Worm (Caenorhabditis elegans) whole organism, L2 larva: Measurements from ENCODE around the gene frm-7.

Experiments
- C34F6.9 ChIP-seq: fragments of 150-350 bp; optimal IDR thresholded peaks from 2 replicates; lab custom pipeline; 2014; ENCODE audit warnings: missing biosample characterization, missing genetic modification characterization
- F13H6.1 ChIP-seq: sonication (generic microtip); optimal IDR thresholded peaks from 2 replicates; lab custom pipeline; 2016; ENCODE audit warnings: missing genetic modification characterization, missing compliant biosample characterization
- R02D3.7 ChIP-seq: fragments of 150-350 bp; optimal IDR thresholded peaks from 2 replicates; lab custom pipeline; 2014; ENCODE audit warnings: missing biosample characterization, missing genetic modification characterization
- Y55F3AM.14 ChIP-seq: fragments of 200-800 bp; sonication (Bioruptor generic); optimal IDR thresholded peaks from 2 replicates; lab custom pipeline; 2018; ENCODE audit warnings: mild to moderate bottlenecking, missing genetic modification characterization, missing compliant biosample characterization
- ZK546.5 ChIP-seq: sonication (generic microtip); optimal IDR thresholded peaks from 2 replicates; lab custom pipeline; 2017; ENCODE audit warnings: missing biosample characterization, missing genetic modification characterization
- alr-1 ChIP-seq: fragments of 150-350 bp; optimal IDR thresholded peaks from 2 replicates; lab custom pipeline; 2014; ENCODE audit warnings: missing biosample characterization, missing genetic modification characterization
- ama-1 ChIP-seq: fragments of 150-350 bp; optimal IDR thresholded peaks from 2 replicates; lab custom pipeline; 2018; ENCODE audit warnings: inconsistent platforms
- blmp-1 ChIP-seq: sonication (generic microtip); optimal IDR thresholded peaks from 2 replicates; lab custom pipeline; 2017; ENCODE audit warnings: missing genetic modification characterization, mild to moderate bottlenecking, missing compliant biosample characterization, antibody characterized with exemption, moderate library complexity; ENCODE audit not compliant: insufficient read depth
- ceh-16 ChIP-seq: fragments of 150-350 bp; optimal IDR thresholded peaks from 2 replicates; lab custom pipeline; 2014; ENCODE audit warnings: missing biosample characterization, missing genetic modification characterization
- ceh-82 ChIP-seq: fragments of 150-350 bp; optimal IDR thresholded peaks from 2 replicates; lab custom pipeline; 2014; ENCODE audit warnings: missing biosample characterization, missing genetic modification characterization
- crh-2 ChIP-seq: sonication (generic microtip); optimal IDR thresholded peaks from 2 replicates; lab custom pipeline; 2017; ENCODE audit warnings: missing biosample characterization, missing genetic modification characterization
- dmd-4 ChIP-seq: sonication (generic microtip); optimal IDR thresholded peaks from 2 replicates; lab custom pipeline; 2017; ENCODE audit warnings: missing biosample characterization, missing genetic modification characterization
- egl-27 ChIP-seq: sonication (generic microtip); optimal IDR thresholded peaks from 3 replicates; lab custom pipeline; 2017; ENCODE audit warnings: missing biosample characterization, missing genetic modification reagents, missing genetic modification characterization
- elt-1 ChIP-seq: fragments of 150-350 bp; optimal IDR thresholded peaks from 2 replicates; lab custom pipeline; 2014; ENCODE audit warnings: missing biosample characterization, missing genetic modification characterization
- elt-3 ChIP-seq: sonication (generic microtip); optimal IDR thresholded peaks from 2 replicates; lab custom pipeline; 2017; ENCODE audit warnings: missing biosample characterization, missing genetic modification characterization
- fos-1 ChIP-seq: fragments of 150-350 bp; optimal IDR thresholded peaks from 2 replicates; lab custom pipeline; 2014; ENCODE audit warnings: missing biosample characterization, missing genetic modification characterization
- gmeb-1 ChIP-seq: fragments of 150-350 bp; optimal IDR thresholded peaks from 2 replicates; lab custom pipeline; 2014; ENCODE audit warnings: missing biosample characterization, missing genetic modification characterization
- lin-11 ChIP-seq: fragments of 150-350 bp; sonication (generic microtip); optimal IDR thresholded peaks from 2 replicates; lab custom pipeline; 2014; ENCODE audit warnings: missing biosample characterization, missing genetic modification characterization, inconsistent platforms, mixed read lengths
- lin-13 ChIP-seq: fragments of 150-350 bp; optimal IDR thresholded peaks from 2 replicates; lab custom pipeline; 2014; ENCODE audit warnings: missing biosample characterization, missing genetic modification reagents, missing genetic modification characterization
- lin-39 ChIP-seq: fragments of 150-350 bp; optimal IDR thresholded peaks from 2 replicates; lab custom pipeline; 2014; ENCODE audit warnings: missing biosample characterization, missing genetic modification reagents, missing genetic modification characterization
- lsy-2 ChIP-seq, 2 experiments: fragments of 150-350 bp in 1 of 2; sonication (generic microtip) in 1 of 2; optimal IDR thresholded peaks; 2 replicates each; lab custom pipeline; 2014 to 2017; ENCODE audit warnings: missing biosample characterization in 2 of 2, missing genetic modification characterization in 2 of 2
- mab-5 ChIP-seq: fragments of 150-350 bp; optimal IDR thresholded peaks from 2 replicates; lab custom pipeline; 2014; ENCODE audit warnings: missing biosample characterization, missing genetic modification characterization
- mbf-1 ChIP-seq: sonication (generic microtip); optimal IDR thresholded peaks from 2 replicates; lab custom pipeline; 2017; ENCODE audit warnings: missing biosample characterization, missing genetic modification characterization
- mdl-1 ChIP-seq, 2 experiments: fragments of 150-350 bp in 1 of 2; sonication (generic microtip) in 1 of 2; optimal IDR thresholded peaks; 2 replicates each; lab custom pipeline; 2017; ENCODE audit warnings: missing biosample characterization in 2 of 2, missing genetic modification characterization in 2 of 2
- nhr-10 ChIP-seq: sonication (generic microtip); optimal IDR thresholded peaks from 2 replicates; lab custom pipeline; 2017; ENCODE audit warnings: missing biosample characterization, missing genetic modification characterization
- nhr-11 ChIP-seq: fragments of 150-350 bp; optimal IDR thresholded peaks from 2 replicates; lab custom pipeline; 2014; ENCODE audit warnings: missing biosample characterization, missing genetic modification characterization
- nhr-12 ChIP-seq: fragments of 150-350 bp; optimal IDR thresholded peaks from 2 replicates; lab custom pipeline; 2014; ENCODE audit warnings: missing biosample characterization, missing genetic modification characterization
- nhr-129 ChIP-seq: fragments of 150-350 bp; optimal IDR thresholded peaks from 2 replicates; lab custom pipeline; 2014; ENCODE audit warnings: missing biosample characterization, missing genetic modification characterization
- nhr-21 ChIP-seq: fragments of 150-350 bp; optimal IDR thresholded peaks from 2 replicates; lab custom pipeline; 2014; ENCODE audit warnings: missing biosample characterization, missing genetic modification characterization
- nhr-23 ChIP-seq: fragments of 150-350 bp; optimal IDR thresholded peaks from 2 replicates; lab custom pipeline; 2014; ENCODE audit warnings: missing biosample characterization, missing genetic modification reagents, missing genetic modification characterization
- nhr-237 ChIP-seq: fragments of 150-350 bp; optimal IDR thresholded peaks from 2 replicates; lab custom pipeline; 2014; ENCODE audit warnings: missing biosample characterization, missing genetic modification characterization
- nhr-25 ChIP-seq: fragments of 150-350 bp; sonication (generic microtip); optimal IDR thresholded peaks from 3 replicates; lab custom pipeline; 2014; ENCODE audit warnings: missing biosample characterization, missing genetic modification characterization
- nhr-6 ChIP-seq: fragments of 150-350 bp; optimal IDR thresholded peaks from 2 replicates; lab custom pipeline; 2014; ENCODE audit warnings: missing biosample characterization, missing genetic modification characterization
- nhr-77 ChIP-seq: fragments of 150-350 bp; optimal IDR thresholded peaks from 2 replicates; lab custom pipeline; 2014; ENCODE audit warnings: missing biosample characterization, missing genetic modification characterization
- peb-1 ChIP-seq: fragments of 150-350 bp; optimal IDR thresholded peaks from 2 replicates; lab custom pipeline; 2014; ENCODE audit warnings: missing biosample characterization, missing genetic modification characterization
- sem-4 ChIP-seq: fragments of 150-350 bp; optimal IDR thresholded peaks from 2 replicates; lab custom pipeline; 2014; ENCODE audit warnings: missing biosample characterization, missing genetic modification reagents, missing genetic modification characterization
- skn-1 ChIP-seq: sonication (generic microtip); optimal IDR thresholded peaks from 2 replicates; lab custom pipeline; 2017; ENCODE audit warnings: missing biosample characterization, missing genetic modification characterization
- sma-3 ChIP-seq: sonication (generic microtip); optimal IDR thresholded peaks from 2 replicates; lab custom pipeline; 2016; ENCODE audit warnings: missing genetic modification reagents, missing genetic modification characterization, missing compliant biosample characterization
- sma-9 ChIP-seq, 2 experiments: fragments of 150-350 bp in 1 of 2; sonication (generic microtip) in 1 of 2; optimal IDR thresholded peaks; 2 replicates each; lab custom pipeline; 2014 to 2016; ENCODE audit warnings: missing genetic modification characterization in 2 of 2, mild to moderate bottlenecking in 1 of 2, missing biosample characterization in 1 of 2, missing compliant biosample characterization in 1 of 2, missing genetic modification reagents in 1 of 2, moderate library complexity in 1 of 2
- snpc-4 ChIP-seq: fragments of 150-350 bp; optimal IDR thresholded peaks from 2 replicates; lab custom pipeline; 2014; ENCODE audit warnings: missing biosample characterization, missing genetic modification characterization
- unc-39 ChIP-seq: fragments of 150-350 bp; optimal IDR thresholded peaks from 2 replicates; lab custom pipeline; 2014; ENCODE audit warnings: missing biosample characterization, missing genetic modification characterization
- unc-55 ChIP-seq: fragments of 150-350 bp; sonication (generic microtip); optimal IDR thresholded peaks from 3 replicates; lab custom pipeline; 2014; ENCODE audit warnings: missing biosample characterization, missing genetic modification reagents, missing genetic modification characterization
- unc-62 ChIP-seq: fragments of 150-350 bp; optimal IDR thresholded peaks from 2 replicates; lab custom pipeline; 2014; ENCODE audit warnings: missing biosample characterization, missing genetic modification reagents, missing genetic modification characterization
- zag-1 ChIP-seq: fragments of 150-350 bp; optimal IDR thresholded peaks from 2 replicates; lab custom pipeline; 2014; ENCODE audit warnings: missing biosample characterization, missing genetic modification characterization
- ztf-1 ChIP-seq: fragments of 200-800 bp; sonication (Bioruptor generic); conservative IDR thresholded peaks from 2 replicates; pipeline ENCODE4 v1.3.6; 2022; ENCODE audit warnings: missing genetic modification characterization, missing compliant biosample characterization
- ztf-11 ChIP-seq: sonication (generic microtip); optimal IDR thresholded peaks from 2 replicates; lab custom pipeline; 2017; ENCODE audit warnings: missing biosample characterization, missing genetic modification characterization
- ztf-4 ChIP-seq: fragments of 150-350 bp; optimal IDR thresholded peaks from 2 replicates; lab custom pipeline; 2014; ENCODE audit warnings: missing biosample characterization, missing genetic modification characterization

The frm-7 gene

ce11 chrV:12288577-12288976 lies 13.7 kb upstream of the frm-7 start, which contains the start of gene rskd-1:
Gene rskd-1 (minus strand): TSS chrV:12288615.
- TF ChIP-seq unc-55 (GFP tag; lab: Kevin White, UChicago) (no peak), lin-13 (peak; percentile 10), nhr-10 (tag; lab: Kevin White, UChicago) (no peak), ztf-11 (tag; lab: Kevin White, UChicago) (no peak), ama-1 (lab: Kevin White, UChicago) (no peak), lin-11 (no peak), C34F6.9 (tag; lab: Kevin White, UChicago) (peak; percentile 27), lsy-2 (tag; optimal IDR thresholded peaks at IDR 0.05; lab: Kevin White, UChicago) (peak in 1 of 2 experiments; percentile 35), unc-62 (no peak), skn-1 (tag; lab: Kevin White, UChicago) (no peak), nhr-21 (no peak), nhr-12 (tag; lab: Kevin White, UChicago) (no peak), fos-1 (peak; percentile 2), gmeb-1 (tag; lab: Kevin White, UChicago) (no peak), elt-1 (tag; lab: Kevin White, UChicago) (no peak), sma-3 (no peak), mab-5 (tag; lab: Kevin White, UChicago) (no peak), nhr-11 (tag; lab: Kevin White, UChicago) (no peak), snpc-4 (tag; lab: Kevin White, UChicago) (no peak), R02D3.7 (tag; lab: Kevin White, UChicago) (no peak), sem-4 (tag; lab: Kevin White, UChicago) (no peak), alr-1 (tag; lab: Kevin White, UChicago) (no peak), peb-1 (tag; lab: Kevin White, UChicago) (no peak), mdl-1 (tag; optimal IDR thresholded peaks at IDR 0.05; lab: Kevin White, UChicago) (no peak), blmp-1 (tag; lab: Kevin White, UChicago) (no peak), ceh-82 (tag; lab: Kevin White, UChicago) (no peak), Y55F3AM.14 (GFP tag; lab: Kevin White, UChicago) (no peak), zag-1 (tag; lab: Kevin White, UChicago) (no peak), nhr-129 (tag; lab: Kevin White, UChicago) (no peak), nhr-25 (tag; lab: Kevin White, UChicago) (peak; percentile 53), ceh-16 (no peak), ZK546.5 (no peak), crh-2 (peak; percentile 35)
- TF ChIP-seq, all 48 proteins: peak for 6

- no peak for TF ChIP-seq ztf-1 (GFP tag; lab: Robert Waterston, UW)
- TF ChIP-seq nhr-21: peak; percentile 79
- TF ChIP-seq nhr-10 (tag; lab: Kevin White, UChicago): peak; percentile 70
- TF ChIP-seq lin-39 (tag; lab: Kevin White, UChicago): no peak
- peak; percentile 45 for TF ChIP-seq dmd-4
- TF ChIP-seq nhr-23 (tag; lab: Kevin White, UChicago): no peak
- TF ChIP-seq mbf-1 (tag; lab: Kevin White, UChicago): no peak
- peak; percentile 65 for TF ChIP-seq egl-27 (tag; lab: Kevin White, UChicago)
- TF ChIP-seq peb-1 (tag; lab: Kevin White, UChicago): no peak
- TF ChIP-seq sma-3: peak; percentile 90
- peak; percentile 88 for TF ChIP-seq nhr-25 (tag; lab: Kevin White, UChicago)
- peak; percentile 56 for TF ChIP-seq nhr-129 (tag; lab: Kevin White, UChicago)
- no peak for TF ChIP-seq mdl-1 (tag; optimal IDR thresholded peaks at IDR 0.05; lab: Kevin White, UChicago)
- no peak for TF ChIP-seq alr-1 (tag; lab: Kevin White, UChicago)
- TF ChIP-seq ztf-11 (tag; lab: Kevin White, UChicago): no peak
- peak; percentile 22 for TF ChIP-seq Y55F3AM.14 (GFP tag; lab: Kevin White, UChicago)
- peak; percentile 56 for TF ChIP-seq nhr-237 (tag; lab: Kevin White, UChicago)
- TF ChIP-seq ceh-82 (tag; lab: Kevin White, UChicago): peak; percentile 53
- no peak for TF ChIP-seq nhr-12 (tag; lab: Kevin White, UChicago)
- TF ChIP-seq nhr-11 (tag; lab: Kevin White, UChicago): no peak
- TF ChIP-seq sma-9 (GFP tag; optimal IDR thresholded peaks at IDR 0.05; lab: Kevin White, UChicago): peak; percentile 95
- TF ChIP-seq sma-9 (tag; optimal IDR thresholded peaks at IDR 0.05; lab: Kevin White, UChicago): no peak
- TF ChIP-seq gmeb-1 (tag; lab: Kevin White, UChicago): peak; percentile 99
- TF ChIP-seq crh-2: peak; percentile 91
- peak; percentile 69 for TF ChIP-seq fos-1
- TF ChIP-seq lsy-2 (tag; optimal IDR thresholded peaks at IDR 0.05; lab: Kevin White, UChicago): peak; percentile 90 to 95
- no peak for TF ChIP-seq nhr-77 (tag; lab: Kevin White, UChicago)
- TF ChIP-seq ztf-4 (tag; lab: Kevin White, UChicago): peak; percentile 61
- no peak for TF ChIP-seq nhr-6 (tag; lab: Kevin White, UChicago)
- TF ChIP-seq unc-39 (tag; lab: Kevin White, UChicago): no peak
- TF ChIP-seq ama-1 (lab: Kevin White, UChicago): peak; percentile 41
- peak; percentile 37 for TF ChIP-seq zag-1 (tag; lab: Kevin White, UChicago)
- peak; percentile 88 for TF ChIP-seq F13H6.1 (tag; lab: Kevin White, UChicago)
- peak; percentile 81 for TF ChIP-seq lin-11
- TF ChIP-seq elt-3: no peak
- TF ChIP-seq unc-55 (GFP tag; lab: Kevin White, UChicago): peak; percentile 95
- peak; percentile 26 for TF ChIP-seq ZK546.5
- no peak for TF ChIP-seq skn-1 (tag; lab: Kevin White, UChicago)
- TF ChIP-seq mab-5 (tag; lab: Kevin White, UChicago): peak; percentile 93
- TF ChIP-seq R02D3.7 (tag; lab: Kevin White, UChicago): peak; percentile 77
- TF ChIP-seq unc-62: peak; percentile 43
- peak; percentile 75 for TF ChIP-seq ceh-16
- TF ChIP-seq lin-13: peak; percentile 81
- peak; percentile 74 for TF ChIP-seq snpc-4 (tag; lab: Kevin White, UChicago)
Measured at ce11 chrV:12291587-12291986, 10.7 kb upstream of the frm-7 start, which contains the start of the genes srpa-68 and srh-16. Gene srpa-68 (minus strand): TSS chrV:12291658. Gene srh-16 (plus strand): TSS chrV:12291861.
